Fruit fly (Drosophila melanogaster) S2 (cell line): ENCODE results near the gene CG7810.

Experiments used
- CG8478 ChIP-seq: fragments of >200 bp; optimal IDR thresholded peaks from 2 replicates; lab custom pipeline; 2018
- CTCF ChIP-seq, 2 experiments: fragments of >200 bp; optimal IDR thresholded peaks; 2 replicates each; lab custom pipeline; 2018

- TF ChIP-seq CG8478 (no peak), CTCF (optimal IDR thresholded peaks at IDR 0.05; lab: Kevin White, UChicago) (no peak)
Observed at dm6 chr2L:8296395-8296794, 14.6 kb downstream of the CG7810 start.
